Worm (Caenorhabditis elegans): ENCODE data around the gene sym-2.

- TF ChIP-seq ceh-48 (tag; optimal IDR thresholded peaks at IDR 0.05) (no peak), fkh-10 (GFP tag; optimal IDR thresholded peaks at IDR 0.05) (no peak), ama-1 (optimal IDR thresholded peaks at IDR 0.05) (no peak), pha-2 (tag; optimal IDR thresholded peaks at IDR 0.05) (no peak), unc-86 (tag; optimal IDR thresholded peaks at IDR 0.05) (no peak), ceh-18 (tag; optimal IDR thresholded peaks at IDR 0.05) (no peak), mec-3 (tag; optimal IDR thresholded peaks at IDR 0.05; ENCODE audit: borderline replicate concordance) (no peak), zip-5 (tag; optimal IDR thresholded peaks at IDR 0.05) (no peak), hlh-13 (GFP tag; optimal IDR thresholded peaks at IDR 0.05) (no peak), pqm-1 (tag; optimal IDR thresholded peaks at IDR 0.05) (no peak), lim-6 (tag; optimal IDR thresholded peaks at IDR 0.05) (no peak)
Observed at ce11 chrII:9177080-9177479, 11.2 kb downstream of the sym-2 start, which contains the start of the genes sec-5 and pir-1.

Measured in whole organism, late embryonic.